Worm (Caenorhabditis elegans): ENCODE results near the gene C55A6.7.

Gene C55A6.7

DNA sequence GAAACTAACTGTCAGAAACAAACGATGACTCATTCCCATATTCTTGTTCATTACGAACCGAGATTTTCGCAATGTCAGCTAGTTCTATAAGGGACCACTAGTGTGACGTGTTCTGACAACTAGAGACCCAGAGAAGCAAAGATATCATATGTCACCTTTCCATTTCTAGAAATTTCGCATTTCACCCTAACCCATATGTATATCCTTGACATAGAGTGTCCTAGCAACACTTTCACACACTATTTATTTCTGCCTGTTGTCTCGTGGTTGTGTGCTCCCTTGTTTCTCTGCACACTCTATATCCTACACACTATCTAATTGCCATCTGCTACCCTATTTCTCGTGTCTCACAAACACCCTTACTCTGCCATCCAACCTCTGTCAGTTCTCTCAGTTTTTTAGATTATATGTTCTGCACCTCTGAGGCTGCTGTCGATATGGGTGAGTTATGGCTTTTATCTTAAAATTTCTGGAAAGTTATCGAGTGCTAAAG, 28.6 kb upstream of the C55A6.7 start, which contains the start of the genes F38B7.17 and F38B7.3 (continued):
- no peak for TF ChIP-seq madf-9 (GFP tag; conservative IDR thresholded peaks at IDR 0.05)
- TF ChIP-seq saeg-2 (GFP tag; IDR thresholded peaks at IDR 0.05), result no peak
- TF ChIP-seq hmg-1.1 (GFP tag; IDR thresholded peaks at IDR 0.05), result peak; percentile 41; the same call in 1 of the 2 replicates
- TF ChIP-seq spr-3 (GFP tag; optimal IDR thresholded peaks at IDR 0.05), result no peak
- TF ChIP-seq dmd-9 (GFP tag; IDR thresholded peaks at IDR 0.05), result no peak
- TF ChIP-seq dmd-6 (GFP tag; IDR thresholded peaks at IDR 0.05), result peak; percentile 55
- no peak for TF ChIP-seq duxl-1 (tag; optimal IDR thresholded peaks at IDR 0.05; ENCODE audit: poor library complexity)
- no peak for TF ChIP-seq spr-1 (tag; optimal IDR thresholded peaks at IDR 0.05)
- TF ChIP-seq lir-3 (tag; optimal IDR thresholded peaks at IDR 0.05), result no peak
- TF ChIP-seq attf-4 (tag; optimal IDR thresholded peaks at IDR 0.05), result no peak
- no peak for TF ChIP-seq pha-4 (GFP tag; IDR thresholded peaks at IDR 0.05)
- TF ChIP-seq pha-4 (tag; optimal IDR thresholded peaks at IDR 0.05), result no peak
- TF ChIP-seq php-3 (GFP tag; IDR thresholded peaks at IDR 0.05), result no peak
- TF ChIP-seq ZK337.2 (GFP tag; IDR thresholded peaks at IDR 0.05), result no peak
- peak; percentile 83 for TF ChIP-seq dve-1 (tag; optimal IDR thresholded peaks at IDR 0.05; ENCODE audit: insufficient read depth)
- TF ChIP-seq Y105C5A.15 (GFP tag; IDR thresholded peaks at IDR 0.05), result no peak
- TF ChIP-seq lsy-2 (tag; optimal IDR thresholded peaks at IDR 0.05), result peak in 1 of 2 experiments; percentile 61
- no peak for TF ChIP-seq daf-12 (tag; optimal IDR thresholded peaks at IDR 0.05)
- TF ChIP-seq F10B5.3 (tag; optimal IDR thresholded peaks at IDR 0.05), result no peak
- no peak for TF ChIP-seq vab-7 (GFP tag; IDR thresholded peaks at IDR 0.05)
- TF ChIP-seq zip-2 (tag; optimal IDR thresholded peaks at IDR 0.05), result no peak
- no peak for TF ChIP-seq daf-8 (GFP tag; IDR thresholded peaks at IDR 0.05)
- peak; percentile 66 to 91 for TF ChIP-seq mdl-1 (tag; optimal IDR thresholded peaks at IDR 0.05)
- peak; percentile 48 for TF ChIP-seq mep-1 (tag; optimal IDR thresholded peaks at IDR 0.05)
- peak; percentile 85 for TF ChIP-seq hlh-11 (tag; optimal IDR thresholded peaks at IDR 0.05)
- TF ChIP-seq zfp-2 (tag; optimal IDR thresholded peaks at IDR 0.05), result no peak
- no peak for TF ChIP-seq nhr-111 (GFP tag; optimal IDR thresholded peaks at IDR 0.05)
- no peak for TF ChIP-seq ztf-11 (tag; optimal IDR thresholded peaks at IDR 0.05)
- TF ChIP-seq madf-5 (GFP tag; IDR thresholded peaks at IDR 0.05), result no peak
- TF ChIP-seq T26A8.4 (GFP tag; IDR thresholded peaks at IDR 0.05), result no peak
- TF ChIP-seq jun-1 (tag; optimal IDR thresholded peaks at IDR 0.05), result no peak
- no peak for TF ChIP-seq F26F4.8 (GFP tag; conservative IDR thresholded peaks at IDR 0.05)
- TF ChIP-seq F44E2.7 (GFP tag; IDR thresholded peaks at IDR 0.05), result no peak
- no peak for TF ChIP-seq lin-39 (tag; optimal IDR thresholded peaks at IDR 0.05)
- peak; percentile 7 for TF ChIP-seq ztf-7 (tag; optimal IDR thresholded peaks at IDR 0.05)
- peak; percentile 46 for TF ChIP-seq mes-2 (tag; optimal IDR thresholded peaks at IDR 0.05; ENCODE audit: poor library complexity, severe bottlenecking)
- TF ChIP-seq egl-27 (tag; optimal IDR thresholded peaks at IDR 0.05), result no peak
- no peak for TF ChIP-seq Y5F2A.4 (GFP tag; optimal IDR thresholded peaks at IDR 0.05)
- peak; percentile 39 for TF ChIP-seq T20F7.1 (GFP tag; optimal IDR thresholded peaks at IDR 0.05)
- no peak for TF ChIP-seq nhr-77 (tag; optimal IDR thresholded peaks at IDR 0.05)
- no peak for TF ChIP-seq ceh-32 (tag; optimal IDR thresholded peaks at IDR 0.05; ENCODE audit: poor library complexity)
- TF ChIP-seq lin-15B (tag; optimal IDR thresholded peaks at IDR 0.05), result no peak
- peak; percentile 27 for TF ChIP-seq nhr-6 (tag; optimal IDR thresholded peaks at IDR 0.05)
- no peak for TF ChIP-seq fos-1 (tag; optimal IDR thresholded peaks at IDR 0.05)
- TF ChIP-seq tra-1 (GFP tag; IDR thresholded peaks at IDR 0.05), result no peak
- no peak for TF ChIP-seq Y48G9A.11 (GFP tag; IDR thresholded peaks at IDR 0.05)
- no peak for TF ChIP-seq hif-1 (tag; optimal IDR thresholded peaks at IDR 0.05)
- TF ChIP-seq nhr-76 (tag; optimal IDR thresholded peaks at IDR 0.05), result no peak
- no peak for TF ChIP-seq ZK546.5 (tag; optimal IDR thresholded peaks at IDR 0.05)
- no peak for TF ChIP-seq egl-43 (GFP tag; IDR thresholded peaks at IDR 0.05)
- no peak for TF ChIP-seq snpc-1.2 (GFP tag; IDR thresholded peaks at IDR 0.05)
- TF ChIP-seq ceh-44 (GFP tag; IDR thresholded peaks at IDR 0.05), result no peak
